Worm (Caenorhabditis elegans): ENCODE data around the gene K07E3.1.

- TF ChIP-seq ztf-11 (tag; optimal IDR thresholded peaks at IDR 0.05) (no peak), ceh-82 (tag; optimal IDR thresholded peaks at IDR 0.05) (no peak), aly-2 (tag; optimal IDR thresholded peaks at IDR 0.05) (no peak), skn-1 (tag; optimal IDR thresholded peaks at IDR 0.05) (no peak)
Observed at ce11 chrX:8137779-8138178, 27.5 kb downstream of the K07E3.1 start, which contains the start of gene C02B8.7.

All from whole organism, L2 larva.